Worm (Caenorhabditis elegans) whole organism, L1 larva: ENCODE results near the gene tcl-2.

ENCODE experiments used
- sox-4 ChIP-seq: sonication (generic microtip); optimal IDR thresholded peaks from 2 replicates; lab custom pipeline; 2016; ENCODE audit warnings: missing genetic modification characterization, missing compliant biosample characterization
- zip-4 ChIP-seq: fragments of 200-800 bp; sonication (Bioruptor generic); optimal IDR thresholded peaks from 2 replicates; lab custom pipeline; 2018; ENCODE audit warnings: mild to moderate bottlenecking, missing genetic modification characterization, moderate library complexity, missing compliant biosample characterization

DNA sequence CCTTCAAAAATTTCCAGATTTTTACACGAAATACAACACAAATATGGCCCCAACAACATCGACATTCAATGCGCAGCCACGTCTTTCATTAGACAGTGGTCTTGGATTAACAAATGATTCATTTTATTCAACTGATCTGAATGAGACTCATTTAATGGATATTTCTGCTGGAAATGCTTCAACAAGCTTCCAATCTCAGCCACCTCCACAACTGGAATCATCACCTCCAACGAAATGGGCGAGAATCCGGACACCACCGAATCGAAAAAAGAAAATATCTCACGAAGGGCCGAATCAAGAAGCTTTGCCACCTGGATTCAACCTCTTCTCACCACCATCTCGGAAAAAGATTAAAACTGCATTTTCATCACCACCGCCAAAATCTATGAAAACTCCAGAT is 817 bp downstream of the tcl-2 start:
- TF ChIP-seq sox-4 (tag; lab: Kevin White, UChicago): no peak
- TF ChIP-seq zip-4 (GFP tag; lab: Kevin White, UChicago): no peak
